Worm (Caenorhabditis elegans) whole organism, L1 larva: Measurements from ENCODE around the gene str-173.

Experiments
- C16A3.4 ChIP-seq: fragments of 150-350 bp; optimal IDR thresholded peaks from 2 replicates; lab custom pipeline; 2014; ENCODE audit warnings: missing biosample characterization, missing genetic modification characterization
- F16B12.6 ChIP-seq: fragments of 150-350 bp; optimal IDR thresholded peaks from 2 replicates; lab custom pipeline; 2014; ENCODE audit warnings: missing biosample characterization, missing genetic modification characterization
- Y116A8C.19 ChIP-seq: sonication (generic microtip); optimal IDR thresholded peaks from 2 replicates; lab custom pipeline; 2016; ENCODE audit warnings: missing compliant biosample characterization, missing genetic modification characterization, borderline replicate concordance
- aha-1 ChIP-seq: fragments of 150-350 bp; optimal IDR thresholded peaks from 2 replicates; lab custom pipeline; 2014; ENCODE audit warnings: missing biosample characterization, missing genetic modification characterization
- alr-1 ChIP-seq: fragments of 200-800 bp; sonication (Bioruptor generic); optimal IDR thresholded peaks from 2 replicates; lab custom pipeline; 2018; ENCODE audit warnings: borderline replicate concordance, mild to moderate bottlenecking, missing genetic modification characterization, missing compliant biosample characterization
- ama-1 ChIP-seq: fragments of 150-350 bp; optimal IDR thresholded peaks from 2 replicates; lab custom pipeline; 2014
- ceh-82 ChIP-seq, 3 experiments: fragments of 150-350 bp in 1 of 3; sonication (generic microtip) in 2 of 3; optimal IDR thresholded peaks; 2 replicates each; lab custom pipeline; 2014 to 2017; ENCODE audit warnings: missing biosample characterization in 3 of 3, missing genetic modification characterization in 3 of 3
- ces-1 ChIP-seq: fragments of 150-350 bp; optimal IDR thresholded peaks from 2 replicates; lab custom pipeline; 2014; ENCODE audit warnings: missing biosample characterization, missing genetic modification reagents, missing genetic modification characterization
- efl-1 ChIP-seq, 4 experiments: fragments of 150-350 bp; optimal IDR thresholded peaks in 3 of 4; peaks in 1 of 4; 1 replicate in 1 of 4; 2 replicates in 3 of 4; lab custom pipeline; 2014; ENCODE audit warnings: missing biosample characterization in 2 of 4, missing genetic modification characterization in 2 of 4, missing genetic modification reagents in 2 of 4
- efl-3 ChIP-seq: fragments of 200-800 bp; sonication (Bioruptor generic); optimal IDR thresholded peaks from 2 replicates; lab custom pipeline; 2018; ENCODE audit warnings: mild to moderate bottlenecking, missing genetic modification characterization, missing compliant biosample characterization
- egl-27 ChIP-seq, 2 experiments: fragments of 150-350 bp in 1 of 2; sonication (generic microtip); optimal IDR thresholded peaks; 3 replicates each; lab custom pipeline; 2017 to 2018; ENCODE audit warnings: missing biosample characterization in 2 of 2, missing genetic modification characterization in 2 of 2, missing genetic modification reagents in 2 of 2
- elt-2 ChIP-seq: sonication (generic microtip); optimal IDR thresholded peaks from 2 replicates; lab custom pipeline; 2016; ENCODE audit warnings: missing genetic modification characterization, mild to moderate bottlenecking, inconsistent platforms, missing compliant biosample characterization, missing genetic modification reagents
- ets-5 ChIP-seq: fragments of 200-800 bp; sonication (Bioruptor generic); IDR thresholded peaks from 2 replicates; pipeline ENCODE4 v1.3.6; 2022; ENCODE audit warnings: missing genetic modification characterization, missing compliant biosample characterization
- fkh-10 ChIP-seq: sonication (generic microtip); optimal IDR thresholded peaks from 2 replicates; lab custom pipeline; 2017; ENCODE audit warnings: missing biosample characterization, missing genetic modification reagents, missing genetic modification characterization
- fkh-4 ChIP-seq: sonication (generic microtip); optimal IDR thresholded peaks from 2 replicates; lab custom pipeline; 2016; ENCODE audit warnings: missing compliant biosample characterization, missing genetic modification characterization, borderline replicate concordance
- hlh-17 ChIP-seq: fragments of 200-800 bp; sonication (Bioruptor generic); optimal IDR thresholded peaks from 2 replicates; lab custom pipeline; 2018; ENCODE audit warnings: missing genetic modification characterization, mild to moderate bottlenecking, missing compliant biosample characterization, moderate library complexity, borderline replicate concordance
- hlh-4 ChIP-seq: sonication (generic microtip); optimal IDR thresholded peaks from 2 replicates; lab custom pipeline; 2016; ENCODE audit warnings: mild to moderate bottlenecking, missing genetic modification characterization, missing compliant biosample characterization
- jun-1 ChIP-seq: fragments of 150-350 bp; optimal IDR thresholded peaks from 2 replicates; lab custom pipeline; 2014; ENCODE audit warnings: missing biosample characterization, missing genetic modification reagents, missing genetic modification characterization
- lin-13 ChIP-seq: fragments of 150-350 bp; optimal IDR thresholded peaks from 2 replicates; lab custom pipeline; 2014; ENCODE audit warnings: missing biosample characterization, missing genetic modification reagents, missing genetic modification characterization
- lin-15B ChIP-seq: fragments of 150-350 bp; sonication (generic microtip); optimal IDR thresholded peaks from 3 replicates; lab custom pipeline; 2014; ENCODE audit warnings: missing biosample characterization, missing genetic modification characterization
- lin-35 ChIP-seq, 2 experiments: fragments of 150-350 bp; optimal IDR thresholded peaks; 2 replicates each; lab custom pipeline; 2014; ENCODE audit warnings: missing biosample characterization in 2 of 2, missing genetic modification characterization in 2 of 2, missing genetic modification reagents in 2 of 2
- lin-39 ChIP-seq: fragments of 150-350 bp; optimal IDR thresholded peaks from 2 replicates; lab custom pipeline; 2014; ENCODE audit warnings: missing biosample characterization, missing genetic modification reagents, missing genetic modification characterization
- lir-3 ChIP-seq: sonication (generic microtip); optimal IDR thresholded peaks from 2 replicates; lab custom pipeline; 2016; ENCODE audit warnings: mild to moderate bottlenecking, missing genetic modification characterization, moderate library complexity, missing compliant biosample characterization; ENCODE audit not compliant: poor library complexity
- nhr-28 ChIP-seq: fragments of 150-350 bp; optimal IDR thresholded peaks from 2 replicates; lab custom pipeline; 2014; ENCODE audit warnings: missing biosample characterization, missing genetic modification characterization
- nhr-77 ChIP-seq: fragments of 150-350 bp; optimal IDR thresholded peaks from 2 replicates; lab custom pipeline; 2014; ENCODE audit warnings: missing biosample characterization, missing genetic modification characterization
- nhr-90 ChIP-seq: sonication (generic microtip); optimal IDR thresholded peaks from 2 replicates; lab custom pipeline; 2016; ENCODE audit warnings: mild to moderate bottlenecking, missing genetic modification characterization, missing compliant biosample characterization; ENCODE audit not compliant: poor library complexity
- pax-3 ChIP-seq: fragments of 200-800 bp; sonication (Bioruptor generic); optimal IDR thresholded peaks from 2 replicates; lab custom pipeline; 2018; ENCODE audit warnings: mild to moderate bottlenecking, missing genetic modification characterization, moderate library complexity, missing compliant biosample characterization
- pqm-1 ChIP-seq: sonication (generic microtip); optimal IDR thresholded peaks from 3 replicates; lab custom pipeline; 2017; ENCODE audit warnings: missing biosample characterization, missing genetic modification characterization
- rnt-1 ChIP-seq: sonication (generic microtip); optimal IDR thresholded peaks from 2 replicates; lab custom pipeline; 2016; ENCODE audit warnings: mild to moderate bottlenecking, missing genetic modification characterization, moderate library complexity, missing compliant biosample characterization
- skn-1 ChIP-seq: fragments of 150-350 bp; optimal IDR thresholded peaks from 2 replicates; lab custom pipeline; 2014; ENCODE audit warnings: missing biosample characterization, missing genetic modification characterization
- snpc-4 ChIP-seq: fragments of 150-350 bp; optimal IDR thresholded peaks from 2 replicates; lab custom pipeline; 2014; ENCODE audit warnings: missing biosample characterization, missing genetic modification characterization
- sptf-1 ChIP-seq: fragments of 150-350 bp; optimal IDR thresholded peaks from 2 replicates; lab custom pipeline; 2014; ENCODE audit warnings: missing biosample characterization, missing genetic modification characterization
- swsn-7 ChIP-seq: sonication (generic microtip); optimal IDR thresholded peaks from 2 replicates; lab custom pipeline; 2016; ENCODE audit warnings: missing genetic modification characterization, missing compliant biosample characterization
- unc-86 ChIP-seq: sonication (generic microtip); optimal IDR thresholded peaks from 2 replicates; lab custom pipeline; 2016; ENCODE audit warnings: missing genetic modification characterization, missing compliant biosample characterization
- unc-98 ChIP-seq: fragments of 200-800 bp; sonication (Bioruptor generic); IDR thresholded peaks from 2 replicates; pipeline ENCODE4 v1.3.6; 2022; ENCODE audit warnings: missing genetic modification characterization, missing compliant biosample characterization
- vab-15 ChIP-seq: sonication (generic microtip); optimal IDR thresholded peaks from 2 replicates; lab custom pipeline; 2017; ENCODE audit warnings: missing genotype, mild to moderate bottlenecking, missing genetic modification characterization, missing compliant biosample characterization
- xbp-1 ChIP-seq: sonication (generic microtip); optimal IDR thresholded peaks from 2 replicates; lab custom pipeline; 2016; ENCODE audit warnings: missing genetic modification characterization, missing compliant biosample characterization
- zag-1 ChIP-seq: fragments of 150-350 bp; optimal IDR thresholded peaks from 2 replicates; lab custom pipeline; 2014; ENCODE audit warnings: missing biosample characterization, missing genetic modification characterization

str-173 gene

DNA sequence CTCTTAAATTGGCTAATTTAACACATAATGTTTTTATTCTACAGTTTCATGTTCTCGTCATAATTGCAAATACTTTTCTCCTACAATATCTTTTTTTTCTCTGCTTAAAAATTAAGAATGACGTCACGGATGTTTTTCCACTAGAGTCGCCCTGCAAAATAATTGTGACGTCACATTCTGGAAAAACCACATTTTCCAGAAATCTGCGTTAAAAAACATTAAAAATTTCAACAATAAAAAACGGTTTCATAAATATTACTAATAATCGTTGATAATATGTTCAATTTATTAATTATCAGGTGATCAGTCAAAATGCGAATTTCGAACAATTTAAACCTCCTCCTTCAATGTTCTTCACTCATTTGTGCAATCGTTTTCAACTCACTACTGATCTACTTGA, 22.4 kb downstream of the str-173 start, which contains the start of gene str-166:
Gene str-166, plus strand, starts transcription at position 301 of the 400 bp plus-strand sequence.
- TF ChIP-seq efl-1 (optimal IDR thresholded peaks at IDR 0.05; lab: Kevin White, UChicago) (no peak), efl-1 (GFP tag; optimal IDR thresholded peaks at IDR 0.05 in 1 of 2; lab: Kevin White, UChicago) (peak in 1 of 2 experiments; percentile 85), lin-15B (tag; lab: Kevin White, UChicago) (no peak), unc-98 (GFP tag; lab: Robert Waterston, UW) (no peak), nhr-77 (tag; lab: Kevin White, UChicago) (no peak), skn-1 (tag; lab: Kevin White, UChicago) (no peak), ces-1 (no peak)

DNA sequence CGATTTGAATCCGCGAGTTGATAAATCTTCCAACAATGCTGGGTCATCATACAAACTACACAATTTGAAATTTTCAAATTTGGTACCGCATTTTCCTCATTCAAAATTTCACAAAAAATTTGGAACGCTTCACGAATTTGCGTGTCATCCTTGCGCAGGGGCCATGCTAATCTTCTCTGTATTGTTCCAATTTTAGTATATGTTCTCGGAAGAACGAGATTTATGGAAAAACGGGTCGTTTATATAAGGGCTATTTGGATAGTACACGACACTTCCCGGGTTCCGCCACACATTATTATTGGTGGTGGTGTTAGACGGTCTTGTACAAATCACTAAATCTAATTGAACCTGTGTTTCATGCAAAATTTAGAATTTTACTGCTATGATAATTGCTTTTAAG, 23.9 kb downstream of the str-173 start:
- TF ChIP-seq vab-15 (tag; lab: Kevin White, UChicago) (no peak), zag-1 (tag; lab: Kevin White, UChicago) (no peak), snpc-4 (peak; percentile 53), sptf-1 (tag; lab: Kevin White, UChicago) (no peak), ama-1 (lab: Kevin White, UChicago) (no peak), unc-86 (no peak)

DNA sequence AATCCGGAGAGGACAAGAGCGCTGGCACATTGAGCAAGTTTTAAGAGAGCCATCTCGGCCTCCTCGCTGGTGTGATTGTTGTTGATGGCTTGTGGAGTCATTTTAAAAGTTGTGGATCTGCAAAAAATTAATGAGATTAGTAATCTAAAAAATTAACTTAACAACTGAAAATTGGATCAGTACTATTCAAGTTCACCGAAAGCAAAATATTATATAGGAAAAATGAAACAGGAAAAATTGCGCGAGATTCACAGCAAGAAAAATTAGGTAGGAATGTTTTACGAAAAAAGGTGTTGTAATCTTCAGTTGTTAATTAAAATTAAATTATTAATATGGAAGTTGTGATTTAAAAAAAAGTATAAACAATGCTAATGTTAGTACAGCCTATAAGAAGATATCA, 25.7 kb downstream of the str-173 start, which contains the start of gene T08B6.1:
Gene T08B6.1, minus strand, starts transcription at position 101 of the 400 bp plus-strand sequence.
- no peak for TF ChIP-seq xbp-1 (tag; lab: Kevin White, UChicago)
- no peak for TF ChIP-seq swsn-7 (tag; lab: Kevin White, UChicago)
- no peak for TF ChIP-seq vab-15 (tag; lab: Kevin White, UChicago)
- no peak for TF ChIP-seq pqm-1
- TF ChIP-seq nhr-90 (tag; lab: Kevin White, UChicago), result no peak
- no peak for TF ChIP-seq alr-1 (tag; lab: Kevin White, UChicago)
- TF ChIP-seq ceh-82 (tag; optimal IDR thresholded peaks at IDR 0.05; lab: Kevin White, UChicago), result no peak
- TF ChIP-seq C16A3.4 (tag; lab: Kevin White, UChicago), result no peak
- no peak for TF ChIP-seq jun-1 (tag; lab: Kevin White, UChicago)
- no peak for TF ChIP-seq lin-13 (GFP tag; lab: Kevin White, UChicago)
- no peak for TF ChIP-seq efl-3 (GFP tag; lab: Kevin White, UChicago)
- TF ChIP-seq pax-3 (tag; lab: Kevin White, UChicago), result no peak
- TF ChIP-seq hlh-4, result no peak

DNA sequence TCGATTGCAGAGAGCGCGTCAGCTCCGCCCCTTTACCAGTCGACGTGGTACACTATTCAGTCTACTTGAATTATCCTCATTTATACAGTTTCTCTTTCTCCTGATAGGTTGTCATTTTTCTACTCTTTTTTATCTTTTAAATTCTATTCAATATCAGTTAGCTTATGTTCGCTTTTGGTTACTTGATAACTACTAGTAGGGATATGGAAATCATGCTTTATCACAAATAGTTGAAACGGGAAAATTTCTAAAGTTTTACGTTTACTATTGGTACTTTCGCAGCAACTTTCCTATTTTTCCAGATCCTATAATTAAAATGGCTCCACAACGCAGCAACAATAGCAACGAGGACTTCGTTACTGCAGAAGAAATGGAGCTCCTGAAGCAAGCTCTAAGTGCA, 28.0 kb downstream of the str-173 start, which contains the start of gene sgnh-1:
Gene sgnh-1, plus strand, starts transcription at position 301 of the 400 bp plus-strand sequence.
- no peak for TF ChIP-seq C16A3.4 (tag; lab: Kevin White, UChicago)
- no peak for TF ChIP-seq aha-1 (tag; lab: Kevin White, UChicago)
- no peak for TF ChIP-seq egl-27 (tag; optimal IDR thresholded peaks at IDR 0.05; lab: Kevin White, UChicago)
- TF ChIP-seq ama-1 (lab: Kevin White, UChicago), result no peak
- no peak for TF ChIP-seq vab-15 (tag; lab: Kevin White, UChicago)

DNA sequence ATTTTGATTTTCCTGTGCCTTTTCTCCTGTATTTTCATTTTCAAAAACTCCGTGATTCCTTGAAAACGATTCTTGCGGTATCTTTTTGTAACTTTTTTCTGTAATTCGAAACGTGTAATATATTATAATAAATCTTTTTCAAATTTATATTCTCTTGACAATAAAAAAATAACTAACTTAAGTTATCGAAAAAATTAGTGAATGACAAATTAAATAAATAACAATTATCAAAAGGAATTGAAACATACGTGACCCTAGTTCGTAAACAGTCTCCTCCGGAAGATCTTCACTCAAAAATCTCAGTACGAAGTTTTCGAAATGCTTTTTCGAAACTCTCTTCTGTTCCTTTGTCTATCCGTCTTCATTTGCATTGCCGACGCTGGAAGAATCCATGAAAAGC, 29.0 kb downstream of the str-173 start, which contains the start of gene T08B6.9:
Gene T08B6.9, plus strand, starts transcription at position 301 of the 400 bp plus-strand sequence.
- no peak for TF ChIP-seq nhr-28 (tag; lab: Kevin White, UChicago)
- TF ChIP-seq hlh-17, result no peak
- TF ChIP-seq lin-35 (GFP tag; optimal IDR thresholded peaks at IDR 0.05; lab: Kevin White, UChicago), result no peak
- TF ChIP-seq fkh-4, result no peak
- no peak for TF ChIP-seq lir-3
- TF ChIP-seq ets-5 (GFP tag; lab: Robert Waterston, UW), result no peak
- no peak for TF ChIP-seq lin-39 (tag; lab: Kevin White, UChicago)
- no peak for TF ChIP-seq Y116A8C.19 (tag; lab: Kevin White, UChicago)
- no peak for TF ChIP-seq F16B12.6
- no peak for TF ChIP-seq elt-2 (tag; lab: Kevin White, UChicago)
- no peak for TF ChIP-seq fkh-10 (GFP tag; lab: Kevin White, UChicago)
- TF ChIP-seq unc-86, result no peak
- no peak for TF ChIP-seq zag-1 (tag; lab: Kevin White, UChicago)
- TF ChIP-seq unc-98 (GFP tag; lab: Robert Waterston, UW), result no peak
- TF ChIP-seq rnt-1 (tag; lab: Kevin White, UChicago), result no peak
